Worm (Caenorhabditis elegans) whole organism, L3 larva: ENCODE measurements around the gene str-27.

ENCODE experiments used
- R02D3.7 ChIP-seq: fragments of 150-350 bp; optimal IDR thresholded peaks from 2 replicates; lab custom pipeline; 2014; ENCODE audit warnings: missing biosample characterization, missing genetic modification characterization
- egl-27 ChIP-seq: sonication (generic microtip); optimal IDR thresholded peaks from 4 replicates; lab custom pipeline; 2017; ENCODE audit warnings: missing biosample characterization, missing genetic modification reagents, missing genetic modification characterization
- elt-1 ChIP-seq: fragments of 150-350 bp; optimal IDR thresholded peaks from 2 replicates; lab custom pipeline; 2014; ENCODE audit warnings: missing biosample characterization, missing genetic modification characterization
- nhr-23 ChIP-seq: fragments of 150-350 bp; optimal IDR thresholded peaks from 2 replicates; lab custom pipeline; 2014; ENCODE audit warnings: missing biosample characterization, missing genetic modification reagents, missing genetic modification characterization
- nhr-237 ChIP-seq: fragments of 150-350 bp; optimal IDR thresholded peaks from 2 replicates; lab custom pipeline; 2014; ENCODE audit warnings: missing biosample characterization, missing genetic modification characterization
- nhr-28 ChIP-seq: fragments of 150-350 bp; optimal IDR thresholded peaks from 2 replicates; lab custom pipeline; 2014; ENCODE audit warnings: missing biosample characterization, missing genetic modification characterization
- nhr-76 ChIP-seq: fragments of 150-350 bp; sonication (generic microtip); optimal IDR thresholded peaks from 5 replicates; lab custom pipeline; 2014; ENCODE audit warnings: missing biosample characterization, missing genetic modification characterization
- nhr-77 ChIP-seq: fragments of 150-350 bp; optimal IDR thresholded peaks from 2 replicates; lab custom pipeline; 2014; ENCODE audit warnings: missing biosample characterization, missing genetic modification characterization
- pha-4 ChIP-seq: fragments of 150-350 bp; optimal IDR thresholded peaks from 2 replicates; lab custom pipeline; 2014; ENCODE audit warnings: missing biosample characterization, missing genetic modification reagents, missing genetic modification characterization
- pqm-1 ChIP-seq: fragments of 150-350 bp; optimal IDR thresholded peaks from 2 replicates; lab custom pipeline; 2017; ENCODE audit warnings: missing biosample characterization, missing genetic modification characterization, inconsistent platforms
- snpc-4 ChIP-seq: fragments of 150-350 bp; optimal IDR thresholded peaks from 2 replicates; lab custom pipeline; 2014; ENCODE audit warnings: missing biosample characterization, missing genetic modification characterization
- unc-39 ChIP-seq: sonication (generic microtip); optimal IDR thresholded peaks from 4 replicates; lab custom pipeline; 2017; ENCODE audit warnings: missing biosample characterization, missing genetic modification characterization
- zag-1 ChIP-seq: fragments of 150-350 bp; optimal IDR thresholded peaks from 2 replicates; lab custom pipeline; 2014; ENCODE audit warnings: missing biosample characterization, missing genetic modification characterization

DNA sequence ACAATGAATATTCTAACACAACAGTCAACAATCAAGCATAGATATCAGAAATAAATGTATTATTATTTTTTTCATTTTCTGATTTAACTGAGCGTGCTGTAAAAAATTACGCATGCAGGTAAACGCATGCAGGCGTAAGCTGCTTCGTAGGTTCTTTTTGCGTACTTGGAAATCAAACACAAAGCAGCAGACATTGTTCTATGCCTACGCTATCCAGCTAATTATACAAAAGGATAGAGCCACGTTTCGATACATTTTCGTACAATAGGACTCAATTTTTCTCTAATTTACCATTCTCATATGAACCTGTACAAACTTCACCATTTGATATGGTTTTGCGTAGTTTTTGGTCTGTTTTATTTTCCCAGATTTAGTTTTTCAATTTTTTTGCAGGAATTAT is 46.9 kb upstream of the str-27 start, which contains the start of gene T26E4.3:
- TF ChIP-seq nhr-77 = no peak
- TF ChIP-seq nhr-237 (tag; lab: Kevin White, UChicago) = no peak
- no peak for TF ChIP-seq nhr-23 (tag; lab: Kevin White, UChicago)
- TF ChIP-seq nhr-76 (tag; lab: Kevin White, UChicago) = no peak
- TF ChIP-seq elt-1 (tag; lab: Kevin White, UChicago) = no peak
- TF ChIP-seq nhr-28 (tag; lab: Kevin White, UChicago) = no peak
- no peak for TF ChIP-seq snpc-4
- TF ChIP-seq egl-27 (tag; lab: Kevin White, UChicago) = no peak
- TF ChIP-seq unc-39 = no peak
- TF ChIP-seq pha-4 = no peak
- no peak for TF ChIP-seq zag-1
- TF ChIP-seq R02D3.7 (tag; lab: Kevin White, UChicago) = no peak
- no peak for TF ChIP-seq pqm-1 (tag; lab: Kevin White, UChicago)
